Worm (Caenorhabditis elegans) whole organism, L4 larva: ENCODE data around the gene F59E12.15.
A peak's percentile ranks its signal among the peaks of the same experiment; 100 is the strongest.

ENCODE experiments used
- D1046.2 ChIP-seq: fragments of 200-800 bp; sonication (Bioruptor generic); IDR thresholded peaks from 2 replicates; pipeline ENCODE4 v1.3.6; 2022; ENCODE audit warnings: missing genetic modification characterization, missing compliant biosample characterization
- T20F7.1 ChIP-seq: fragments of 200-800 bp; sonication (Bioruptor generic); optimal IDR thresholded peaks from 2 replicates; lab custom pipeline; 2018; ENCODE audit warnings: mild to moderate bottlenecking, missing genetic modification characterization, missing compliant biosample characterization
- Y105C5A.15 ChIP-seq: fragments of 200-800 bp; sonication (Bioruptor generic); IDR thresholded peaks from 2 replicates; pipeline ENCODE4 v1.3.6; 2022; ENCODE audit warnings: missing genetic modification characterization, missing compliant biosample characterization
- Y5F2A.4 ChIP-seq: fragments of 200-800 bp; sonication (Bioruptor generic); optimal IDR thresholded peaks from 2 replicates; lab custom pipeline; 2018; ENCODE audit warnings: mild to moderate bottlenecking, missing genetic modification characterization, missing compliant biosample characterization
- Y75B8A.6 ChIP-seq: fragments of 200-800 bp; sonication (Bioruptor generic); IDR thresholded peaks from 2 replicates; pipeline ENCODE4 v1.3.6; 2022; ENCODE audit warnings: missing genetic modification reagents, missing genetic modification characterization, missing compliant biosample characterization
- aha-1 ChIP-seq: fragments of 150-350 bp; peaks from one replicate; lab custom pipeline; 2014; ENCODE audit warnings: missing biosample characterization, missing genetic modification characterization
- ama-1 ChIP-seq: fragments of 150-350 bp; optimal IDR thresholded peaks from 2 replicates; lab custom pipeline; 2014; ENCODE audit warnings: inconsistent platforms, mixed read lengths
- ceh-32 ChIP-seq: sonication (generic microtip); optimal IDR thresholded peaks from 2 replicates; lab custom pipeline; 2016; ENCODE audit warnings: mild to moderate bottlenecking, missing genetic modification characterization, missing compliant biosample characterization; ENCODE audit not compliant: poor library complexity
- ces-1 ChIP-seq: fragments of 150-350 bp; sonication (generic microtip); optimal IDR thresholded peaks from 4 replicates; lab custom pipeline; 2014; ENCODE audit warnings: missing biosample characterization, missing genetic modification reagents, missing genetic modification characterization
- daf-8 ChIP-seq: fragments of 200-800 bp; sonication (Bioruptor generic); IDR thresholded peaks from 2 replicates; pipeline ENCODE4 v1.3.6; 2022; ENCODE audit warnings: missing genetic modification characterization, missing compliant biosample characterization
- dmd-6 ChIP-seq: fragments of 200-800 bp; sonication (Bioruptor generic); IDR thresholded peaks from 2 replicates; pipeline ENCODE4 v1.3.6; 2022; ENCODE audit warnings: missing genetic modification reagents, missing genetic modification characterization, missing compliant biosample characterization
- dmd-9 ChIP-seq: fragments of 200-800 bp; sonication (Bioruptor generic); IDR thresholded peaks from 2 replicates; pipeline ENCODE4 v1.3.6; 2022; ENCODE audit warnings: missing genetic modification reagents, missing genetic modification characterization, missing compliant biosample characterization
- dpl-1 ChIP-seq: fragments of 150-350 bp; optimal IDR thresholded peaks from 2 replicates; lab custom pipeline; 2014; ENCODE audit warnings: missing biosample characterization, missing genetic modification reagents, missing genetic modification characterization
- dve-1 ChIP-seq: sonication (generic microtip); optimal IDR thresholded peaks from 2 replicates; lab custom pipeline; 2017; ENCODE audit warnings: antibody characterized with exemption, mild to moderate bottlenecking, missing genetic modification characterization, missing compliant biosample characterization; ENCODE audit not compliant: insufficient read depth
- hmg-1.1 ChIP-seq: fragments of 200-800 bp; sonication (Bioruptor generic); IDR thresholded peaks from 2 replicates; pipeline ENCODE4 v1.3.6; 2022; ENCODE audit warnings: missing genetic modification reagents, missing genetic modification characterization, missing compliant biosample characterization
- lin-1 ChIP-seq: fragments of 200-800 bp; sonication (Bioruptor generic); IDR thresholded peaks from 2 replicates; pipeline ENCODE4 v1.3.6; 2022; ENCODE audit warnings: missing genetic modification reagents, missing genetic modification characterization, missing compliant biosample characterization
- lin-15B ChIP-seq: fragments of 150-350 bp; sonication (generic microtip); optimal IDR thresholded peaks from 3 replicates; lab custom pipeline; 2014; ENCODE audit warnings: missing biosample characterization, missing genetic modification characterization
- lin-38 ChIP-seq: fragments of 200-800 bp; sonication (Bioruptor generic); IDR thresholded peaks from 2 replicates; pipeline ENCODE4 v1.3.6; 2022; ENCODE audit warnings: missing genetic modification reagents, missing genetic modification characterization, missing compliant biosample characterization
- lir-3 ChIP-seq: sonication (generic microtip); optimal IDR thresholded peaks from 2 replicates; lab custom pipeline; 2016; ENCODE audit warnings: mild to moderate bottlenecking, missing genetic modification characterization, missing compliant biosample characterization
- mxl-2 ChIP-seq: fragments of 200-800 bp; sonication (Bioruptor generic); conservative IDR thresholded peaks from 2 replicates; pipeline ENCODE4 v1.3.6; 2022; ENCODE audit warnings: missing genetic modification reagents, missing genetic modification characterization, missing compliant biosample characterization
- nhr-11 ChIP-seq: fragments of 150-350 bp; optimal IDR thresholded peaks from 2 replicates; lab custom pipeline; 2014; ENCODE audit warnings: missing biosample characterization, missing genetic modification characterization
- nhr-111 ChIP-seq: fragments of 200-800 bp; sonication (Bioruptor generic); optimal IDR thresholded peaks from 2 replicates; lab custom pipeline; 2018; ENCODE audit warnings: mild to moderate bottlenecking, missing genetic modification characterization, missing compliant biosample characterization
- nhr-48 ChIP-seq: sonication (generic microtip); optimal IDR thresholded peaks from 2 replicates; lab custom pipeline; 2016; ENCODE audit warnings: mild to moderate bottlenecking, missing genetic modification characterization, missing compliant biosample characterization
- nhr-6 ChIP-seq: fragments of 150-350 bp; optimal IDR thresholded peaks from 2 replicates; lab custom pipeline; 2014; ENCODE audit warnings: missing biosample characterization, missing genetic modification characterization
- nhr-77 ChIP-seq: fragments of 150-350 bp; optimal IDR thresholded peaks from 2 replicates; lab custom pipeline; 2014; ENCODE audit warnings: missing biosample characterization, missing genetic modification characterization
- saeg-2 ChIP-seq: fragments of 200-800 bp; sonication (Bioruptor generic); IDR thresholded peaks from 2 replicates; pipeline ENCODE4 v1.3.6; 2022; ENCODE audit warnings: missing genetic modification reagents, missing genetic modification characterization, missing compliant biosample characterization
- sdz-12 ChIP-seq: fragments of 200-800 bp; sonication (Bioruptor generic); optimal IDR thresholded peaks from 2 replicates; lab custom pipeline; 2018; ENCODE audit warnings: mild to moderate bottlenecking, missing genetic modification characterization, missing compliant biosample characterization
- set-16 ChIP-seq: fragments of 200-800 bp; sonication (Bioruptor generic); IDR thresholded peaks from 2 replicates; pipeline ENCODE4 v1.3.6; 2022; ENCODE audit warnings: missing genetic modification reagents, missing genetic modification characterization, missing compliant biosample characterization
- snpc-1.2 ChIP-seq: fragments of 200-800 bp; sonication (Bioruptor generic); IDR thresholded peaks from 2 replicates; pipeline ENCODE4 v1.3.6; 2022; ENCODE audit warnings: missing genetic modification reagents, missing genetic modification characterization, missing compliant biosample characterization
- unc-62 ChIP-seq, 3 experiments: fragments of 150-350 bp in 1 of 3; sonication (generic microtip); optimal IDR thresholded peaks in 2 of 3; peaks in 1 of 3; 1 replicate in 1 of 3; 2 replicates in 2 of 3; lab custom pipeline; 2014 to 2017; ENCODE audit warnings: missing biosample characterization in 3 of 3, missing genetic modification characterization in 3 of 3, missing genetic modification reagents in 3 of 3, missing genotype in 1 of 3
- vab-7 ChIP-seq: fragments of 200-800 bp; sonication (Bioruptor generic); IDR thresholded peaks from 2 replicates; pipeline ENCODE4 v1.3.6; 2022; ENCODE audit warnings: missing genetic modification reagents, missing genetic modification characterization, missing compliant biosample characterization
- zfp-2 ChIP-seq: sonication (generic microtip); optimal IDR thresholded peaks from 2 replicates; lab custom pipeline; 2016; ENCODE audit warnings: mild to moderate bottlenecking, missing genetic modification characterization, missing compliant biosample characterization
- ztf-7 ChIP-seq: fragments of 150-350 bp; optimal IDR thresholded peaks from 2 replicates; lab custom pipeline; 2014; ENCODE audit warnings: missing biosample characterization, missing genetic modification characterization

F59E12.15 gene

DNA sequence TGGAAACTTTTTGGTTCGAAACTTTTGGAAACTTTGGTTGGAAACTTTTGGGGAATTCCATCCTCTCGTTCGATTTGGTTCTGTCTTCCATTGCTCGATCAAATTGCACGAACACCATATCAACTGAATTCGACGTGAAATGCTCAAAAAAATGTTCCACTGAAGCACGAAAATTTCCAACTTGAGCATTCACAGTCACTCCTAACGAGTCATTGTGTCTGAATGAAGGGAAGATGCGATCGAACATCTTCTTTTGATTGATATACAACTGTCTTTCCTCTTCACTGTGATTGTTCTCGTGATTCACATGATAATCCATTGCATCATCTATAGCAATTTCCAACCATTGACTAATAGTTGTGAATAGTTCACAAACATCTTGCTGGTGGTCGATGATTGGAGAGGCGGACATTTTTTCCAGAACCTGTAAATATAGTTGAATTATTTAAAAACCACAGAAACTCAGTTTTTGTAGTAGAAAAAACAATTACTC, at the start of gene F59E12.15:
TSS of gene F59E12.15 (minus strand) at position 51 of the 493 bp plus-strand sequence.
- TF ChIP-seq daf-8 (GFP tag; lab: Robert Waterston, UW) (no peak), ztf-7 (tag; lab: Kevin White, UChicago) (peak; percentile 71), unc-62 (GFP tag; optimal IDR thresholded peaks at IDR 0.05 in 1 of 2; lab: Kevin White, UChicago) (peak in 1 of 2 experiments; percentile 78), unc-62 (tag; optimal IDR thresholded peaks at IDR 0.05; lab: Kevin White, UChicago) (no peak)

- no peak for TF ChIP-seq T20F7.1 (GFP tag; lab: Kevin White, UChicago)
- no peak for TF ChIP-seq Y105C5A.15 (GFP tag; lab: Robert Waterston, UW)
- TF ChIP-seq set-16, result no peak
- TF ChIP-seq lin-38 (GFP tag; lab: Robert Waterston, UW), result no peak
Observed at ce11 chrII:5669580-5669979, 41.4 kb upstream of the F59E12.15 start, which contains the start of gene C25H3.17. C25H3.17 (minus strand) TSS chrII:5669680.

- TF ChIP-seq aha-1 (tag; lab: Kevin White, UChicago) (peak; percentile 50), ama-1 (lab: Kevin White, UChicago) (no peak)
Observed at ce11 chrII:5668830-5669229, 40.7 kb upstream of the F59E12.15 start, which contains the start of gene C25H3.7. C25H3.7 (minus strand) TSS chrII:5668930.

- TF ChIP-seq nhr-77 (tag; lab: Kevin White, UChicago), result no peak
- no peak for TF ChIP-seq lin-15B (tag; lab: Kevin White, UChicago)
- TF ChIP-seq zfp-2 (tag; lab: Kevin White, UChicago), result no peak
- TF ChIP-seq lin-38 (GFP tag; lab: Robert Waterston, UW), result no peak
- no peak for TF ChIP-seq Y5F2A.4
- no peak for TF ChIP-seq hmg-1.1 (GFP tag; lab: Robert Waterston, UW)
- no peak for TF ChIP-seq ama-1 (lab: Kevin White, UChicago)
- TF ChIP-seq nhr-6 (tag; lab: Kevin White, UChicago), result no peak
- no peak for TF ChIP-seq mxl-2 (GFP tag; lab: Robert Waterston, UW)
- TF ChIP-seq dmd-9 (GFP tag; lab: Robert Waterston, UW), result no peak
- TF ChIP-seq, all 104 proteins: peak for 0
Observed at ce11 chrII:5667540-5667939, 39.4 kb upstream of the F59E12.15 start.

DNA sequence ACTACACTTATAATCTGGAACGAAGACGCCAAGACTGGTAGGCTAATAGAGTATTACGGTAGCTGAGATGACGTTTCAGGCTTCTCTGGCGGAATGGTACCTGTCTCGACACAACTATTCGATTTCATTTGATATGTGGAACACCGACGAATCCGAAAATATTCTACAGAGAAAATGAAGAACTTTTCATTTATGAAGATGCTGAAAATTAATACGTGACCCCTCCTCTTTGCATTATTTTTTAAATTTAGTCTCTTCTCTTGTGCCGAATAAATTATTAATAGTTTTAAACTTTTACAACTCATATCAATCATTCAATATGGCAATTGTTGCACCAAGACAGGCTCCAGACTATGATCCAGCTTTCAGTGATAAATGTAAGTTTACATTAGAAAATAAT, 37.8 kb upstream of the F59E12.15 start, which contains the start of gene C25H3.16:
TSS of gene C25H3.16 (plus strand) at position 301 of the 400 bp plus-strand sequence.
- TF ChIP-seq sdz-12 (GFP tag; lab: Kevin White, UChicago) (no peak), nhr-11 (tag; lab: Kevin White, UChicago) (no peak), lin-1 (no peak), ces-1 (GFP tag; lab: Kevin White, UChicago) (no peak), ceh-32 (tag; lab: Kevin White, UChicago) (no peak), lir-3 (tag; lab: Kevin White, UChicago) (no peak), saeg-2 (GFP tag; lab: Robert Waterston, UW) (no peak), Y75B8A.6 (GFP tag; lab: Robert Waterston, UW) (no peak), dpl-1 (GFP tag; lab: Kevin White, UChicago) (no peak), nhr-111 (no peak), dmd-6 (no peak)

DNA sequence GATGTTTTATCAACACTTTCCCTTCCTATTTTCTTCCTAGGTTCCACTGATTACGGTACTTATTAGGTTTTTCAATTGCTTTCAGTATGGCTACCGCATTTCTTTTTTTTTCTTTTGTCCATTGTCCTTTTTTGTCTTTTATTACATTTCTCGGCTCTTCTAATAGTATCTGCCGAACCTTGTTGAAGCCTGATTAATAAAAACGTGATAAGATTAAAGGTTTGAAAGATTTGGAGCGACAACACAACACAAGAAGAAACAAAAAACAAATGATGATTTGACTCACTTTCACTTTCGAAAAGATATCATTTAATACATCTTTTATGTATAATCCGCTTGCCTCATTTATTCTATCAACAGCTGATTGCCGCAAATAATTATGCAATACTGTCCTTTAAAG, 36.9 kb upstream of the F59E12.15 start, which contains the start of gene C25H3.15:
TSS of gene C25H3.15 (plus strand) at position 301 of the 400 bp plus-strand sequence.
- TF ChIP-seq snpc-1.2 (GFP tag; lab: Robert Waterston, UW) (no peak), vab-7 (GFP tag; lab: Robert Waterston, UW) (no peak), nhr-48 (tag; lab: Kevin White, UChicago) (no peak), dmd-9 (GFP tag; lab: Robert Waterston, UW) (no peak), dve-1 (tag; lab: Kevin White, UChicago) (no peak), D1046.2 (GFP tag; lab: Robert Waterston, UW) (no peak)
- TF ChIP-seq, all 104 proteins: peak for 0
